Worm (Caenorhabditis elegans) whole organism, L4 larva: ENCODE measurements around the gene Y58A7A.1.

Experiments
- F37D6.2 ChIP-seq: sonication (generic microtip); optimal IDR thresholded peaks from 2 replicates; lab custom pipeline; 2016; ENCODE audit warnings: mild to moderate bottlenecking, missing genetic modification characterization, missing compliant biosample characterization
- F44E2.7 ChIP-seq: fragments of 200-800 bp; sonication (Bioruptor generic); IDR thresholded peaks from 2 replicates; pipeline ENCODE4 v2.1.2; 2022; ENCODE audit warnings: missing genetic modification characterization, missing compliant biosample characterization
- T20F7.1 ChIP-seq: fragments of 200-800 bp; sonication (Bioruptor generic); optimal IDR thresholded peaks from 2 replicates; lab custom pipeline; 2018; ENCODE audit warnings: mild to moderate bottlenecking, missing genetic modification characterization, missing compliant biosample characterization
- T26A8.4 ChIP-seq: fragments of 200-800 bp; sonication (Bioruptor generic); IDR thresholded peaks from 2 replicates; pipeline ENCODE4 v1.3.6; 2022; ENCODE audit warnings: missing genetic modification characterization, missing compliant biosample characterization
- Y105C5A.15 ChIP-seq: fragments of 200-800 bp; sonication (Bioruptor generic); IDR thresholded peaks from 2 replicates; pipeline ENCODE4 v1.3.6; 2022; ENCODE audit warnings: missing genetic modification characterization, missing compliant biosample characterization
- Y48G9A.11 ChIP-seq: fragments of 200-800 bp; sonication (Bioruptor generic); IDR thresholded peaks from 2 replicates; pipeline ENCODE4 v1.3.6; 2022; ENCODE audit warnings: missing genetic modification reagents, missing genetic modification characterization, missing compliant biosample characterization
- Y5F2A.4 ChIP-seq: fragments of 200-800 bp; sonication (Bioruptor generic); optimal IDR thresholded peaks from 2 replicates; lab custom pipeline; 2018; ENCODE audit warnings: mild to moderate bottlenecking, missing genetic modification characterization, missing compliant biosample characterization
- aha-1 ChIP-seq: fragments of 150-350 bp; peaks from one replicate; lab custom pipeline; 2014; ENCODE audit warnings: missing biosample characterization, missing genetic modification characterization
- ceh-28 ChIP-seq: fragments of 150-350 bp; optimal IDR thresholded peaks from 2 replicates; lab custom pipeline; 2014; ENCODE audit warnings: missing biosample characterization, missing genetic modification reagents, missing genetic modification characterization
- ceh-44 ChIP-seq: fragments of 200-800 bp; sonication (Bioruptor generic); IDR thresholded peaks from 2 replicates; pipeline ENCODE4 v1.3.6; 2022; ENCODE audit warnings: missing genetic modification reagents, missing genetic modification characterization, missing compliant biosample characterization
- ceh-62 ChIP-seq: sonication (generic microtip); optimal IDR thresholded peaks from 2 replicates; lab custom pipeline; 2017; ENCODE audit warnings: missing biosample characterization, missing genetic modification characterization
- cey-2 ChIP-seq: sonication (generic microtip); optimal IDR thresholded peaks from 3 replicates; lab custom pipeline; 2017; ENCODE audit warnings: missing genetic modification characterization, mild to moderate bottlenecking, missing compliant biosample characterization, antibody characterized with exemption, borderline replicate concordance; ENCODE audit not compliant: insufficient read depth
- daf-16 ChIP-seq, 3 experiments: sonication (generic microtip); optimal IDR thresholded peaks; 2 replicates each; lab custom pipeline; 2016 to 2017; ENCODE audit warnings: missing genetic modification characterization in 3 of 3, missing genetic modification reagents in 3 of 3, mild to moderate bottlenecking in 2 of 3, missing compliant biosample characterization in 2 of 3, missing biosample characterization in 1 of 3, moderate library complexity in 1 of 3
- dmd-6 ChIP-seq: fragments of 200-800 bp; sonication (Bioruptor generic); IDR thresholded peaks from 2 replicates; pipeline ENCODE4 v1.3.6; 2022; ENCODE audit warnings: missing genetic modification reagents, missing genetic modification characterization, missing compliant biosample characterization
- duxl-1 ChIP-seq: sonication (generic microtip); optimal IDR thresholded peaks from 2 replicates; lab custom pipeline; 2016; ENCODE audit warnings: mild to moderate bottlenecking, missing genetic modification characterization, moderate library complexity, missing compliant biosample characterization; ENCODE audit not compliant: poor library complexity
- fkh-10 ChIP-seq: fragments of 150-350 bp; optimal IDR thresholded peaks from 2 replicates; lab custom pipeline; 2014; ENCODE audit warnings: missing biosample characterization, missing genetic modification reagents, missing genetic modification characterization
- hif-1 ChIP-seq, 2 experiments: sonication (generic microtip); optimal IDR thresholded peaks; 2 replicates each; lab custom pipeline; 2016 to 2017; ENCODE audit warnings: missing compliant biosample characterization in 2 of 2, missing genetic modification characterization in 2 of 2, missing genetic modification reagents in 2 of 2, missing genotype in 2 of 2, mild to moderate bottlenecking in 1 of 2
- hlh-11 ChIP-seq: fragments of 200-800 bp; sonication (Bioruptor generic); optimal IDR thresholded peaks from 2 replicates; lab custom pipeline; 2018; ENCODE audit warnings: mild to moderate bottlenecking, missing genetic modification characterization, missing compliant biosample characterization
- hlh-30 ChIP-seq: sonication (generic microtip); optimal IDR thresholded peaks from 2 replicates; lab custom pipeline; 2017; ENCODE audit warnings: antibody characterized with exemption, mild to moderate bottlenecking, missing genetic modification characterization, missing compliant biosample characterization; ENCODE audit not compliant: insufficient read depth
- lin-15B ChIP-seq: fragments of 150-350 bp; sonication (generic microtip); optimal IDR thresholded peaks from 3 replicates; lab custom pipeline; 2014; ENCODE audit warnings: missing biosample characterization, missing genetic modification characterization
- lin-38 ChIP-seq: fragments of 200-800 bp; sonication (Bioruptor generic); IDR thresholded peaks from 2 replicates; pipeline ENCODE4 v1.3.6; 2022; ENCODE audit warnings: missing genetic modification reagents, missing genetic modification characterization, missing compliant biosample characterization
- madf-5 ChIP-seq, 2 experiments: fragments of 200-800 bp; sonication (Bioruptor generic); IDR thresholded peaks; 2 replicates each; pipeline ENCODE4 v1.3.6; 2022; ENCODE audit warnings: missing compliant biosample characterization in 2 of 2, missing genetic modification characterization in 2 of 2
- mdl-1 ChIP-seq, 2 experiments: fragments of 150-350 bp in 1 of 2; sonication (generic microtip) in 1 of 2; optimal IDR thresholded peaks; 2 replicates each; lab custom pipeline; 2014 to 2017; ENCODE audit warnings: missing biosample characterization in 2 of 2, missing genetic modification characterization in 2 of 2
- mdt-29 ChIP-seq: fragments of 200-800 bp; sonication (Bioruptor generic); IDR thresholded peaks from 2 replicates; pipeline ENCODE4 v1.3.6; 2022; ENCODE audit warnings: missing genetic modification reagents, missing genetic modification characterization, missing compliant biosample characterization
- mep-1 ChIP-seq: fragments of 150-350 bp; sonication (generic microtip); optimal IDR thresholded peaks from 3 replicates; lab custom pipeline; 2014; ENCODE audit warnings: missing biosample characterization, missing genetic modification characterization
- mxl-3 ChIP-seq: fragments of 200-800 bp; sonication (Bioruptor generic); optimal IDR thresholded peaks from 2 replicates; lab custom pipeline; 2018; ENCODE audit warnings: mild to moderate bottlenecking, missing genetic modification characterization, missing compliant biosample characterization
- nhr-102 ChIP-seq: sonication (generic microtip); optimal IDR thresholded peaks from 2 replicates; lab custom pipeline; 2016; ENCODE audit warnings: mild to moderate bottlenecking, missing genetic modification characterization, moderate library complexity, missing compliant biosample characterization
- nhr-111 ChIP-seq: fragments of 200-800 bp; sonication (Bioruptor generic); optimal IDR thresholded peaks from 2 replicates; lab custom pipeline; 2018; ENCODE audit warnings: mild to moderate bottlenecking, missing genetic modification characterization, missing compliant biosample characterization
- nhr-28 ChIP-seq: fragments of 150-350 bp; optimal IDR thresholded peaks from 2 replicates; lab custom pipeline; 2014; ENCODE audit warnings: missing biosample characterization, missing genetic modification characterization
- nhr-42 ChIP-seq: fragments of 200-800 bp; sonication (Bioruptor generic); IDR thresholded peaks from 2 replicates; pipeline ENCODE4 v1.3.6; 2022; ENCODE audit warnings: missing genetic modification characterization, missing compliant biosample characterization
- nhr-48 ChIP-seq: sonication (generic microtip); optimal IDR thresholded peaks from 2 replicates; lab custom pipeline; 2016; ENCODE audit warnings: mild to moderate bottlenecking, missing genetic modification characterization, missing compliant biosample characterization
- nhr-6 ChIP-seq: fragments of 150-350 bp; optimal IDR thresholded peaks from 2 replicates; lab custom pipeline; 2014; ENCODE audit warnings: missing biosample characterization, missing genetic modification characterization
- nhr-77 ChIP-seq: fragments of 150-350 bp; optimal IDR thresholded peaks from 2 replicates; lab custom pipeline; 2014; ENCODE audit warnings: missing biosample characterization, missing genetic modification characterization
- php-3 ChIP-seq: fragments of 200-800 bp; sonication (Bioruptor generic); IDR thresholded peaks from 2 replicates; pipeline ENCODE4 v1.3.6; 2022; ENCODE audit warnings: missing genetic modification reagents, missing genetic modification characterization, missing compliant biosample characterization
- pqm-1 ChIP-seq: sonication (generic microtip); optimal IDR thresholded peaks from 2 replicates; lab custom pipeline; 2017; ENCODE audit warnings: missing biosample characterization, missing genetic modification characterization
- sdz-12 ChIP-seq: fragments of 200-800 bp; sonication (Bioruptor generic); optimal IDR thresholded peaks from 2 replicates; lab custom pipeline; 2018; ENCODE audit warnings: mild to moderate bottlenecking, missing genetic modification characterization, missing compliant biosample characterization
- spr-3 ChIP-seq: fragments of 200-800 bp; sonication (Bioruptor generic); optimal IDR thresholded peaks from 2 replicates; lab custom pipeline; 2018; ENCODE audit warnings: mild to moderate bottlenecking, missing genetic modification characterization, missing compliant biosample characterization
- tra-1 ChIP-seq: fragments of 200-800 bp; sonication (Bioruptor generic); IDR thresholded peaks from 2 replicates; pipeline ENCODE4 v1.3.6; 2022; ENCODE audit warnings: missing genetic modification reagents, missing genetic modification characterization, missing compliant biosample characterization
- unc-130 ChIP-seq: sonication (generic microtip); optimal IDR thresholded peaks from 2 replicates; lab custom pipeline; 2016; ENCODE audit warnings: missing genetic modification reagents, missing genetic modification characterization, missing compliant biosample characterization
- unc-39 ChIP-seq: sonication (generic microtip); optimal IDR thresholded peaks from 2 replicates; lab custom pipeline; 2017; ENCODE audit warnings: missing biosample characterization, missing genetic modification characterization
- zag-1 ChIP-seq: fragments of 150-350 bp; optimal IDR thresholded peaks from 2 replicates; lab custom pipeline; 2014; ENCODE audit warnings: missing biosample characterization, missing genetic modification characterization
- zfp-3 ChIP-seq: fragments of 200-800 bp; sonication (Bioruptor generic); conservative IDR thresholded peaks from 2 replicates; pipeline ENCODE4 v1.3.6; 2022; ENCODE audit warnings: missing genetic modification reagents, missing genetic modification characterization, missing compliant biosample characterization
- zip-11 ChIP-seq: fragments of 200-800 bp; sonication (Bioruptor generic); IDR thresholded peaks from 2 replicates; pipeline ENCODE4 v1.3.6; 2022; ENCODE audit warnings: missing genetic modification characterization, missing compliant biosample characterization
- zip-2 ChIP-seq: fragments of 150-350 bp; optimal IDR thresholded peaks from 2 replicates; lab custom pipeline; 2014; ENCODE audit warnings: missing biosample characterization, missing genetic modification characterization
- ztf-7 ChIP-seq: fragments of 150-350 bp; optimal IDR thresholded peaks from 2 replicates; lab custom pipeline; 2014; ENCODE audit warnings: missing biosample characterization, missing genetic modification characterization

Y58A7A.1 gene

DNA sequence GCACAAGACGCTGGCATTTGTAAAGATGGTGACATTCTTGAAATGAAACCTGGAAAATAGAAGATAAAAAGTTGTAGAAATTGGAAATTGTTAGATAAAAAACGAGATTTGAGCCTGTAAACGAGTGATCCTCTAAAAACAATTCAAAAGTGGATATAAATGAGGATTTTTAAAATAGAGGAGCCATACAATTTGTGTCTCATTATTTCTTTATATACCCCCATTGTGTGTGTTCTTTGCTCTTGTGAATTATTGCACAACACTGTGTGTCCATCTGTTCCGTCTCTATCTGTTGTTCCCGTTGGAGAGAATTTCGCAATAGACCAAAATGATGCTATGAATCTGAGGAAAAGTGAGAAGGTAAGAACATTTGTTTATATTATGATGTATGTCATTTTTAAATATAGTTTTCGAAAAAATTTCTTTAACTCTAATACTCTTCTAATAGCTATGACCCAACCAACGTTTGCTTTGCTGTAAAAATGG is 17.6 kb upstream of the Y58A7A.1 start, which contains the start of gene Y58A7A.5 (continued):
- no peak for TF ChIP-seq unc-130 (GFP tag; lab: Kevin White, UChicago)
- no peak for TF ChIP-seq lin-38
- TF ChIP-seq zag-1 (tag; lab: Kevin White, UChicago) = no peak
- no peak for TF ChIP-seq unc-39
- TF ChIP-seq nhr-42 (GFP tag; lab: Robert Waterston, UW) = no peak
- TF ChIP-seq tra-1 (GFP tag; lab: Robert Waterston, UW) = no peak
- peak; percentile 40 for TF ChIP-seq hlh-11
- no peak for TF ChIP-seq cey-2 (tag; lab: Kevin White, UChicago)
- TF ChIP-seq dmd-6 = peak; percentile 57; the same call in 1 of the 2 replicates
- TF ChIP-seq pqm-1 (tag; lab: Kevin White, UChicago) = peak; percentile 6
- no peak for TF ChIP-seq sdz-12 (GFP tag; lab: Kevin White, UChicago)
- no peak for TF ChIP-seq T26A8.4
- no peak for TF ChIP-seq ceh-62
- no peak for TF ChIP-seq ceh-28 (tag; lab: Kevin White, UChicago)
- no peak for TF ChIP-seq F44E2.7
- no peak for TF ChIP-seq zfp-3 (GFP tag; lab: Robert Waterston, UW)
- no peak for TF ChIP-seq lin-15B (tag; lab: Kevin White, UChicago)
- no peak for TF ChIP-seq nhr-48 (tag; lab: Kevin White, UChicago)
- TF ChIP-seq Y48G9A.11 = no peak

ce11 chrV:5084957-5085465 is 15.7 kb upstream of the Y58A7A.1 start, which contains the start of gene Y58A7A.4:
TSS of gene Y58A7A.4 (minus strand) at chrV:5085007.
- TF ChIP-seq zip-11 (no peak), zag-1 (tag; lab: Kevin White, UChicago) (no peak), lin-15B (tag; lab: Kevin White, UChicago) (no peak), mep-1 (no peak), zfp-3 (GFP tag; lab: Robert Waterston, UW) (no peak), spr-3 (GFP tag; lab: Kevin White, UChicago) (no peak), nhr-111 (GFP tag; lab: Kevin White, UChicago) (no peak), zip-2 (tag; lab: Kevin White, UChicago) (peak; percentile 92), nhr-28 (tag; lab: Kevin White, UChicago) (peak; percentile 6), php-3 (GFP tag; lab: Robert Waterston, UW) (no peak), pqm-1 (tag; lab: Kevin White, UChicago) (no peak), nhr-6 (tag; lab: Kevin White, UChicago) (no peak), Y105C5A.15 (GFP tag; lab: Robert Waterston, UW) (no peak), aha-1 (no peak), duxl-1 (tag; lab: Kevin White, UChicago) (no peak), madf-5 (GFP tag; IDR thresholded peaks at IDR 0.05; lab: Robert Waterston, UW) (no peak), mdt-29 (no peak), F37D6.2 (tag; lab: Kevin White, UChicago) (no peak)

DNA sequence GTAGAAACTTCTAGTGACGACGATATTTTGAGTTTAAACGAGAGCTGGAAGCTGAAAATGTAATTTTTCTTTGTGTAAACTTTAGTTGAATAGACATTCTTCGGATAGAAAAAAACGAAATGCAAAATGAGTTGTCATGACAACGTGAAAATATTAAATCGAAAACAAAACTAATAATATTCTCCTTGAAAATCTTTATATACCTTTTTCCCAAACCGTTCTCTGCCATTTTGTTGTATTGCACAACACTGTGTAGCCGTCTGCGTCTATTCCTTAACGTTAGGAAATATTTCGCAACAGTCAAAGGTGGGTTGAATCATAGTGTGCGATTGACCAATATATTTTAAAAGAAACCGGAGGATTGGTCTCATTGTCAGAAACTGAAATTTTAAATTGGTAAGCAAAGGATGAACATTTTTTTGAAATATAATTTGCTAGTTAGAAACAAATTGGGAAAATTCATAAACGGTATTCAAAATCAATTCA is 11.6 kb upstream of the Y58A7A.1 start, which contains the start of gene Y58A7A.3:
Gene Y58A7A.3, minus strand, starts transcription at position 51 of the 486 bp plus-strand sequence.
- TF ChIP-seq nhr-102 (tag; lab: Kevin White, UChicago) = peak; percentile 31
- no peak for TF ChIP-seq ceh-44 (GFP tag; lab: Robert Waterston, UW)
- peak; percentile 30 for TF ChIP-seq nhr-77 (tag; lab: Kevin White, UChicago)
- peak in 1 of 2 experiments; percentile 54 for TF ChIP-seq hif-1 (tag; optimal IDR thresholded peaks at IDR 0.05; lab: Kevin White, UChicago)
- TF ChIP-seq hlh-11 = peak; percentile 56
- peak; percentile 66 for TF ChIP-seq aha-1
- TF ChIP-seq nhr-28 (tag; lab: Kevin White, UChicago) = peak; percentile 93
- TF ChIP-seq duxl-1 (tag; lab: Kevin White, UChicago) = no peak
- peak; percentile 98 for TF ChIP-seq ztf-7 (tag; lab: Kevin White, UChicago)
- no peak for TF ChIP-seq mdt-29
- TF ChIP-seq mdl-1 (tag; optimal IDR thresholded peaks at IDR 0.05; lab: Kevin White, UChicago) = peak in 1 of 2 experiments; percentile 67
- TF ChIP-seq T20F7.1 = peak; percentile 61
- TF ChIP-seq nhr-6 (tag; lab: Kevin White, UChicago) = peak; percentile 19
- peak; percentile 48 for TF ChIP-seq hlh-30
- no peak for TF ChIP-seq Y5F2A.4
- TF ChIP-seq mep-1 = peak; percentile 43
- TF ChIP-seq pqm-1 (tag; lab: Kevin White, UChicago) = peak; percentile 43
- no peak for TF ChIP-seq daf-16 (GFP tag; optimal IDR thresholded peaks at IDR 0.05; lab: Kevin White, UChicago)
- peak; percentile 64 for TF ChIP-seq daf-16 (tag; optimal IDR thresholded peaks at IDR 0.05; lab: Kevin White, UChicago)
- TF ChIP-seq mxl-3 (GFP tag; lab: Kevin White, UChicago) = peak; percentile 32
- TF ChIP-seq dmd-6 = peak; percentile 37; the same call in 1 of the 2 replicates
- no peak for TF ChIP-seq fkh-10 (GFP tag; lab: Kevin White, UChicago)
- peak; percentile 100 for TF ChIP-seq zip-2 (tag; lab: Kevin White, UChicago)
